Worm (Caenorhabditis elegans): ENCODE measurements around the gene pigq-1.
"Not testable (repeated sequence)": the region's sequence is repeated elsewhere in the genome, so short reads cannot be mapped to it uniquely, and the experiment has no call there.

ce11 chrIV:11179123-11179740, 32.2 kb upstream of the pigq-1 start, which contains the start of gene cpt-2:
- TF ChIP-seq ceh-82 (tag; optimal IDR thresholded peaks at IDR 0.05) = peak; percentile 16
- TF ChIP-seq elt-1, ztf-4 (tag; optimal IDR thresholded peaks at IDR 0.05): not testable (repeated sequence)
- TF ChIP-seq pqm-1 (tag; optimal IDR thresholded peaks at IDR 0.05) = peak; percentile 82
